Worm (Caenorhabditis elegans): ENCODE data around the gene T04G9.6.

T04G9.6 gene

DNA sequence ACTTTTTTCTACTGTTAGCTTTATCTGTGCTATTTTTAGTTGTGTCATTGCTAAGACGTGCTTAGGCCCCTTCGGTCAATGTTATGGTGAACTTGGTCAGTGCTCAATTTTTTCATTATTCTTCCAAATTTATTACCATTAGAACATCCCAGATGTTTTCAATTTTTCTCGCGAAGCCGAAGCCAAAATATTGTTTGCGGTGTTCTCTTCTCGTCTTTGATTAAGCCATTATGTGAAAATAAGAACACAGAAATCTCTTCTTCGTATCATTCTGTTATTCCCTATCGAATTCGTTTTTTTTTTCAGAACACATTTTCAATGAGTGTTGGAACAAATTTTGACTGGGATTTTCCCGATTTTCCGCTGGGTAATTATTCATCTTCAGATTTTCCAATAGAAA lies 17.7 kb upstream of the T04G9.6 start, which contains the start of gene gtr-1:
Gene gtr-1 (plus strand): TSS at position 301 of the 400 bp plus-strand sequence.
- no peak for TF ChIP-seq ama-1 (optimal IDR thresholded peaks at IDR 0.05)
- no peak for TF ChIP-seq lin-39 (tag; optimal IDR thresholded peaks at IDR 0.05)
- no peak for TF ChIP-seq nhr-76 (tag; optimal IDR thresholded peaks at IDR 0.05)
- TF ChIP-seq ceh-28 (tag; optimal IDR thresholded peaks at IDR 0.05): no peak

DNA sequence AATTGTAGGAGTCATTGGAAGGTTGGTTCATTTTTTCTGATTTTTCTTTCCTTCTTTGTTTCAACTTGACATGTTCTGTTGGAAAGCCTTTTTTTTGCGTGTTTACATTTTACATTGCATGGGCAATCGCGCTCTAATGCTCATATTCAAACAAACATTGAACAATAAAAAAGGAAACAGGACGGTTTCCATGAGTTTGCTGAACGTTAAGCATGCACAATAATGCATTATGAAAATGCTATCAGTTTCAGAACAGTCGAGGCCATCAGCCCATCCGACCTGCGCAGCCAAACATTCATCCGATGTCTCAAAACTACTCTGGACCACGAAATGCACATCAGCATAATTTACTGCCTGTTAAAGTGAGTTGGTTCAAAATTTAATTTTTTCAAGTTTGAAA lies 5.8 kb upstream of the T04G9.6 start:
- TF ChIP-seq hmg-11 (tag; optimal IDR thresholded peaks at IDR 0.05): no peak
- no peak for TF ChIP-seq nhr-76 (tag; optimal IDR thresholded peaks at IDR 0.05)
- no peak for TF ChIP-seq lsy-12 (tag; optimal IDR thresholded peaks at IDR 0.05)
- TF ChIP-seq nhr-25 (tag; optimal IDR thresholded peaks at IDR 0.05): no peak
- peak; percentile 30 for TF ChIP-seq pha-4 (tag; optimal IDR thresholded peaks at IDR 0.05)

DNA sequence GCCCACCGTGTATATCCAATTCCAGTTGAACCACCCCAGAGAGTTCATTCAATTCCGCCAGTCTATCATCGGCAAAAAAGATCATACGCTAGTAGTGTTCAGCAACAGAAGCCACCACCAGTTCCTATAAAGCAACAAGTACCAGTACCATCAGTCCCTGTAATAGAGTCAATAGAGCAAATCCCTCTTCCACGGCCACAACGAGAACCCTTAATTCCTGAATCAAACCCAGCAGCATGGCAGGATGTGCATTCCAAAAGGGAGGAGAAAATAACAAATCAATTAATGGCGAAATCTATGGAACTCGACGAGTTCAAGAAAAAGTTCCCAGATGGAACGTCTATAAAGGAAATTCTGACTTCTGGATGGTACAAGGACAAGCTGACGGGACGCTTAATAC lies 5.1 kb upstream of the T04G9.6 start:
- no peak for TF ChIP-seq nhr-237 (tag; optimal IDR thresholded peaks at IDR 0.05)
- TF ChIP-seq ceh-28 (tag; optimal IDR thresholded peaks at IDR 0.05): no peak
- TF ChIP-seq pha-4 (tag; optimal IDR thresholded peaks at IDR 0.05): no peak
- TF ChIP-seq nhr-11 (tag; optimal IDR thresholded peaks at IDR 0.05): no peak
- no peak for TF ChIP-seq ztf-4 (tag; optimal IDR thresholded peaks at IDR 0.05)
- TF ChIP-seq fos-1 (tag; optimal IDR thresholded peaks at IDR 0.05): no peak
- TF ChIP-seq jun-1 (tag; optimal IDR thresholded peaks at IDR 0.05): no peak
- no peak for TF ChIP-seq nhr-23 (tag; optimal IDR thresholded peaks at IDR 0.05)
- no peak for TF ChIP-seq aly-2 (tag; optimal IDR thresholded peaks at IDR 0.05)
- TF ChIP-seq unc-62 (GFP tag; optimal IDR thresholded peaks at IDR 0.05): no peak
- no peak for TF ChIP-seq nhr-43 (tag; optimal IDR thresholded peaks at IDR 0.05; ENCODE audit: poor library complexity, severe bottlenecking)
- TF ChIP-seq nhr-25 (tag; optimal IDR thresholded peaks at IDR 0.05): no peak
- TF ChIP-seq elt-3 (tag; optimal IDR thresholded peaks at IDR 0.05): no peak
- no peak for TF ChIP-seq ceh-16 (tag; optimal IDR thresholded peaks at IDR 0.05)
- no peak for TF ChIP-seq R02D3.7 (tag; optimal IDR thresholded peaks at IDR 0.05)
- TF ChIP-seq hmg-11 (tag; optimal IDR thresholded peaks at IDR 0.05): no peak
- TF ChIP-seq ama-1 (optimal IDR thresholded peaks at IDR 0.05): no peak

DNA sequence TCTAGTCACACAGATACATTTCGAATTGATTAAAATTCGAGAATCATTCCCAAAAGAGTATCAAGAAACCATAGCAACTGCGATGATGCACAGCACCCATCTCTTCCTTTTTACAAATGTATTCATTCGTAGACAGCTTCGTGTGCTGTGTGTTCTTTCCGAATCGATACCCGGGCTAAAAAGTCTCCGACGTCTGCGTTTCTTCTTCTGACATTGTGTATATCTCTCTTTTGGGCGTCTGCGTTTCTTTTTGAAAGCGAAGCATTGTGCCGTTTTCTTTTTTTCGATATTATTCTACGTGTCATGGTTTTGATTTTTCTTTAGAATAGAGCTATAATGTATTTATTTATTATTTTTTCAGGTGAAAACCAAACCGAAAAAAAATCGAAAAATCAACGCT lies 3.2 kb upstream of the T04G9.6 start, which contains the start of gene attf-5:
Gene attf-5 (plus strand): TSS at position 362 of the 400 bp plus-strand sequence.
- TF ChIP-seq egl-5 (tag; optimal IDR thresholded peaks at IDR 0.05): no peak
- no peak for TF ChIP-seq ztf-4 (tag; optimal IDR thresholded peaks at IDR 0.05)
- peak; percentile 22 for TF ChIP-seq nhr-23 (tag; optimal IDR thresholded peaks at IDR 0.05)
- peak; percentile 42 for TF ChIP-seq hmg-11 (tag; optimal IDR thresholded peaks at IDR 0.05)
- TF ChIP-seq aly-2 (tag; optimal IDR thresholded peaks at IDR 0.05): no peak
- no peak for TF ChIP-seq ceh-9 (tag; optimal IDR thresholded peaks at IDR 0.05)
- no peak for TF ChIP-seq unc-62 (GFP tag; optimal IDR thresholded peaks at IDR 0.05)
- no peak for TF ChIP-seq jun-1 (tag; optimal IDR thresholded peaks at IDR 0.05)
- peak; percentile 53 for TF ChIP-seq pha-4 (tag; optimal IDR thresholded peaks at IDR 0.05)
- peak; percentile 78 for TF ChIP-seq ceh-28 (tag; optimal IDR thresholded peaks at IDR 0.05)

DNA sequence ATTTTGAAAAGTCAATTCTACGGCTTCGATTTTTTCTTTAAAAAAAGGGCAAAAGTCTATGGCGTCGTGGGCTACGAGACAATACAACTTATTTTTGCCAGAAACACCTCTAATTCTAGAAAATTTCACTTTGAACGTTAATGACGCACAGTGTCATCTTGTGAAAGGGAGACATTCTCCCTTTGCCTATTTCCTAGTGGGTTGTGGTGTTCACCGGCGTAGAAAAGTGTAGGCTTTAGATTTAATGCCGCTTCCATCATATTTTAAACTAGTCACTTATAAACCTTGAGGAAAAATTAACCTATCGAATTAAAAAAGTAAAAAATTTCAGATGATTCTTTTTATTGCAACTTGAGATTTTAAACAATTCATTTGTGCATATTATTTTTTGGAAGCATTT lies 615 bp upstream of the T04G9.6 start:
- TF ChIP-seq nhr-43 (tag; optimal IDR thresholded peaks at IDR 0.05; ENCODE audit: poor library complexity, severe bottlenecking) (peak; percentile 17), ceh-16 (tag; optimal IDR thresholded peaks at IDR 0.05) (no peak), ztf-11 (tag; optimal IDR thresholded peaks at IDR 0.05) (no peak), fkh-10 (GFP tag; optimal IDR thresholded peaks at IDR 0.05) (no peak), nhr-77 (tag; optimal IDR thresholded peaks at IDR 0.05) (peak; percentile 11), ceh-28 (tag; optimal IDR thresholded peaks at IDR 0.05) (peak; percentile 43), nhr-23 (tag; optimal IDR thresholded peaks at IDR 0.05) (peak; percentile 23), tbx-2 (tag; optimal IDR thresholded peaks at IDR 0.05) (peak; percentile 19)

DNA sequence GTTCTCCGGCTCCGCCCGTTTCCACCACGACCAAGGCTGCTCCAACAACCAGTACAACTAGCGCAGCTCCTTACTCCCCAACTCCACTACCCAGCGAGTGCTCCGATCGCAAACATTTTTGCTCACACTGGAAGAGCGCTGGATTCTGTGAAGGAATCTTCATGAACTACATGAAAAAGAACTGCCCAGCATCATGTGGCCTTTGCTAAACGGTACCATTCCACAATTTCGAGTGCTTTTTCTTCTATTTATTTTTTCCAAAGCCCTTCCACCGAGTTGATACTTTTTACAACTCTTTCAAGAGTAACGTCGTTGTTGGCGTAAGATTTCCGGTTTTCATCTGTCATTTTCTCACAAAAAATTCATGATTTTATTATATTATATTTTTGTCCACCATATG lies 4.7 kb downstream of the T04G9.6 start:
- TF ChIP-seq skn-1 (tag; optimal IDR thresholded peaks at IDR 0.05): no peak
- no peak for TF ChIP-seq mml-1 (tag; optimal IDR thresholded peaks at IDR 0.05)
- no peak for TF ChIP-seq ceh-9 (tag; optimal IDR thresholded peaks at IDR 0.05)
- no peak for TF ChIP-seq unc-39 (tag; optimal IDR thresholded peaks at IDR 0.05)
- TF ChIP-seq elt-1 (tag; optimal IDR thresholded peaks at IDR 0.05): no peak
- TF ChIP-seq nhr-76 (tag; optimal IDR thresholded peaks at IDR 0.05): no peak
- no peak for TF ChIP-seq zag-1 (tag; optimal IDR thresholded peaks at IDR 0.05)
- TF ChIP-seq ceh-82 (tag; optimal IDR thresholded peaks at IDR 0.05): no peak
- TF ChIP-seq nhr-23 (tag; optimal IDR thresholded peaks at IDR 0.05): no peak
- TF ChIP-seq R02D3.7 (tag; optimal IDR thresholded peaks at IDR 0.05): no peak
- TF ChIP-seq aly-2 (tag; optimal IDR thresholded peaks at IDR 0.05): no peak
- no peak for TF ChIP-seq fkh-10 (GFP tag; optimal IDR thresholded peaks at IDR 0.05)
- TF ChIP-seq nhr-11 (tag; optimal IDR thresholded peaks at IDR 0.05): no peak
- TF ChIP-seq eor-1 (tag; optimal IDR thresholded peaks at IDR 0.05): no peak
- no peak for TF ChIP-seq lsy-12 (tag; optimal IDR thresholded peaks at IDR 0.05)
- no peak for TF ChIP-seq nhr-237 (tag; optimal IDR thresholded peaks at IDR 0.05)
- TF ChIP-seq nhr-28 (tag; optimal IDR thresholded peaks at IDR 0.05): no peak
- TF ChIP-seq jun-1 (tag; optimal IDR thresholded peaks at IDR 0.05): no peak
- no peak for TF ChIP-seq ZK546.5 (tag; optimal IDR thresholded peaks at IDR 0.05)
- no peak for TF ChIP-seq unc-62 (GFP tag; optimal IDR thresholded peaks at IDR 0.05)

Measured in whole organism, L3 larva.